Worm (Caenorhabditis elegans) whole organism, L4 larva: ENCODE data around the gene npr-15.
A peak's percentile ranks its signal among the peaks of the same experiment; 100 is the strongest.

ENCODE experiments used
- D1046.2 ChIP-seq: fragments of 200-800 bp; sonication (Bioruptor generic); IDR thresholded peaks from 2 replicates; pipeline ENCODE4 v1.3.6; 2022; ENCODE audit warnings: missing genetic modification characterization, missing compliant biosample characterization
- F37D6.2 ChIP-seq: sonication (generic microtip); optimal IDR thresholded peaks from 2 replicates; lab custom pipeline; 2016; ENCODE audit warnings: mild to moderate bottlenecking, missing genetic modification characterization, missing compliant biosample characterization
- T26A8.4 ChIP-seq: fragments of 200-800 bp; sonication (Bioruptor generic); IDR thresholded peaks from 2 replicates; pipeline ENCODE4 v1.3.6; 2022; ENCODE audit warnings: missing genetic modification characterization, missing compliant biosample characterization
- Y105C5A.15 ChIP-seq: fragments of 200-800 bp; sonication (Bioruptor generic); IDR thresholded peaks from 2 replicates; pipeline ENCODE4 v1.3.6; 2022; ENCODE audit warnings: missing genetic modification characterization, missing compliant biosample characterization
- Y48G9A.11 ChIP-seq: fragments of 200-800 bp; sonication (Bioruptor generic); IDR thresholded peaks from 2 replicates; pipeline ENCODE4 v1.3.6; 2022; ENCODE audit warnings: missing genetic modification reagents, missing genetic modification characterization, missing compliant biosample characterization
- ZK546.5 ChIP-seq, 2 experiments: sonication (generic microtip); optimal IDR thresholded peaks; 2 replicates each; lab custom pipeline; 2017; ENCODE audit warnings: missing biosample characterization in 2 of 2, missing genetic modification characterization in 2 of 2
- aha-1 ChIP-seq: fragments of 150-350 bp; peaks from one replicate; lab custom pipeline; 2014; ENCODE audit warnings: missing biosample characterization, missing genetic modification characterization
- arid-1 ChIP-seq: fragments of 200-800 bp; sonication (Bioruptor generic); conservative IDR thresholded peaks from 2 replicates; pipeline ENCODE4 v1.3.6; 2022; ENCODE audit warnings: missing genetic modification reagents, missing genetic modification characterization, missing compliant biosample characterization
- daf-19 ChIP-seq: fragments of 200-800 bp; sonication (Bioruptor generic); conservative IDR thresholded peaks from 2 replicates; pipeline ENCODE4 v1.3.6; 2022; ENCODE audit warnings: missing genetic modification characterization, missing compliant biosample characterization
- daf-8 ChIP-seq: fragments of 200-800 bp; sonication (Bioruptor generic); IDR thresholded peaks from 2 replicates; pipeline ENCODE4 v1.3.6; 2022; ENCODE audit warnings: missing genetic modification characterization, missing compliant biosample characterization
- dmd-6 ChIP-seq: fragments of 200-800 bp; sonication (Bioruptor generic); IDR thresholded peaks from 2 replicates; pipeline ENCODE4 v1.3.6; 2022; ENCODE audit warnings: missing genetic modification reagents, missing genetic modification characterization, missing compliant biosample characterization
- dmd-8 ChIP-seq: fragments of 200-800 bp; sonication (Bioruptor generic); IDR thresholded peaks from 2 replicates; pipeline ENCODE4 v1.3.6; 2022; ENCODE audit warnings: missing genetic modification characterization, missing compliant biosample characterization
- dpl-1 ChIP-seq: fragments of 150-350 bp; optimal IDR thresholded peaks from 2 replicates; lab custom pipeline; 2014; ENCODE audit warnings: missing biosample characterization, missing genetic modification reagents, missing genetic modification characterization
- duxl-1 ChIP-seq: sonication (generic microtip); optimal IDR thresholded peaks from 2 replicates; lab custom pipeline; 2016; ENCODE audit warnings: mild to moderate bottlenecking, missing genetic modification characterization, moderate library complexity, missing compliant biosample characterization; ENCODE audit not compliant: poor library complexity
- dve-1 ChIP-seq: sonication (generic microtip); optimal IDR thresholded peaks from 2 replicates; lab custom pipeline; 2017; ENCODE audit warnings: antibody characterized with exemption, mild to moderate bottlenecking, missing genetic modification characterization, missing compliant biosample characterization; ENCODE audit not compliant: insufficient read depth
- egl-27 ChIP-seq: sonication (generic microtip); optimal IDR thresholded peaks from 3 replicates; lab custom pipeline; 2017; ENCODE audit warnings: missing biosample characterization, missing genetic modification reagents, missing genetic modification characterization
- egl-43 ChIP-seq: fragments of 200-800 bp; sonication (Bioruptor generic); IDR thresholded peaks from 2 replicates; pipeline ENCODE4 v1.3.6; 2022; ENCODE audit warnings: missing genetic modification reagents, missing genetic modification characterization, missing compliant biosample characterization
- fos-1 ChIP-seq: fragments of 150-350 bp; optimal IDR thresholded peaks from 2 replicates; lab custom pipeline; 2014; ENCODE audit warnings: missing biosample characterization, missing genetic modification characterization
- hlh-30 ChIP-seq: sonication (generic microtip); optimal IDR thresholded peaks from 2 replicates; lab custom pipeline; 2017; ENCODE audit warnings: antibody characterized with exemption, mild to moderate bottlenecking, missing genetic modification characterization, missing compliant biosample characterization; ENCODE audit not compliant: insufficient read depth
- hmg-1.1 ChIP-seq: fragments of 200-800 bp; sonication (Bioruptor generic); IDR thresholded peaks from 2 replicates; pipeline ENCODE4 v1.3.6; 2022; ENCODE audit warnings: missing genetic modification reagents, missing genetic modification characterization, missing compliant biosample characterization
- lin-13 ChIP-seq: fragments of 150-350 bp; optimal IDR thresholded peaks from 2 replicates; lab custom pipeline; 2014; ENCODE audit warnings: missing biosample characterization, missing genetic modification reagents, missing genetic modification characterization
- lin-15B ChIP-seq: fragments of 150-350 bp; sonication (generic microtip); optimal IDR thresholded peaks from 3 replicates; lab custom pipeline; 2014; ENCODE audit warnings: missing biosample characterization, missing genetic modification characterization
- lin-38 ChIP-seq: fragments of 200-800 bp; sonication (Bioruptor generic); IDR thresholded peaks from 2 replicates; pipeline ENCODE4 v1.3.6; 2022; ENCODE audit warnings: missing genetic modification reagents, missing genetic modification characterization, missing compliant biosample characterization
- lin-39 ChIP-seq: fragments of 150-350 bp; optimal IDR thresholded peaks from 2 replicates; lab custom pipeline; 2014; ENCODE audit warnings: missing biosample characterization, missing genetic modification reagents, missing genetic modification characterization
- lsy-2 ChIP-seq, 2 experiments: fragments of 150-350 bp in 1 of 2; sonication (generic microtip) in 1 of 2; optimal IDR thresholded peaks; 2 replicates each; lab custom pipeline; 2014 to 2017; ENCODE audit warnings: missing biosample characterization in 2 of 2, missing genetic modification characterization in 2 of 2
- madf-5 ChIP-seq, 2 experiments: fragments of 200-800 bp; sonication (Bioruptor generic); IDR thresholded peaks; 2 replicates each; pipeline ENCODE4 v1.3.6; 2022; ENCODE audit warnings: missing compliant biosample characterization in 2 of 2, missing genetic modification characterization in 2 of 2
- madf-9 ChIP-seq: fragments of 200-800 bp; sonication (Bioruptor generic); conservative IDR thresholded peaks from 2 replicates; pipeline ENCODE4 v1.3.6; 2022; ENCODE audit warnings: missing genetic modification reagents, missing genetic modification characterization, missing compliant biosample characterization
- mdt-29 ChIP-seq: fragments of 200-800 bp; sonication (Bioruptor generic); IDR thresholded peaks from 2 replicates; pipeline ENCODE4 v1.3.6; 2022; ENCODE audit warnings: missing genetic modification reagents, missing genetic modification characterization, missing compliant biosample characterization
- mep-1 ChIP-seq: fragments of 150-350 bp; sonication (generic microtip); optimal IDR thresholded peaks from 3 replicates; lab custom pipeline; 2014; ENCODE audit warnings: missing biosample characterization, missing genetic modification characterization
- mes-2 ChIP-seq: sonication (generic microtip); optimal IDR thresholded peaks from 2 replicates; lab custom pipeline; 2016; ENCODE audit warnings: missing genotype, mild to moderate bottlenecking, missing genetic modification characterization, missing compliant biosample characterization; ENCODE audit not compliant: poor library complexity, severe bottlenecking
- nhr-11 ChIP-seq: fragments of 150-350 bp; optimal IDR thresholded peaks from 2 replicates; lab custom pipeline; 2014; ENCODE audit warnings: missing biosample characterization, missing genetic modification characterization
- nhr-25 ChIP-seq: sonication (generic microtip); optimal IDR thresholded peaks from 2 replicates; lab custom pipeline; 2017; ENCODE audit warnings: missing genetic modification characterization, mild to moderate bottlenecking, missing compliant biosample characterization, antibody characterized with exemption, moderate library complexity, borderline replicate concordance; ENCODE audit not compliant: insufficient read depth
- nhr-28 ChIP-seq: fragments of 150-350 bp; optimal IDR thresholded peaks from 2 replicates; lab custom pipeline; 2014; ENCODE audit warnings: missing biosample characterization, missing genetic modification characterization
- nhr-42 ChIP-seq: fragments of 200-800 bp; sonication (Bioruptor generic); IDR thresholded peaks from 2 replicates; pipeline ENCODE4 v1.3.6; 2022; ENCODE audit warnings: missing genetic modification characterization, missing compliant biosample characterization
- nhr-6 ChIP-seq: fragments of 150-350 bp; optimal IDR thresholded peaks from 2 replicates; lab custom pipeline; 2014; ENCODE audit warnings: missing biosample characterization, missing genetic modification characterization
- php-3 ChIP-seq: fragments of 200-800 bp; sonication (Bioruptor generic); IDR thresholded peaks from 2 replicates; pipeline ENCODE4 v1.3.6; 2022; ENCODE audit warnings: missing genetic modification reagents, missing genetic modification characterization, missing compliant biosample characterization
- sdz-12 ChIP-seq: fragments of 200-800 bp; sonication (Bioruptor generic); optimal IDR thresholded peaks from 2 replicates; lab custom pipeline; 2018; ENCODE audit warnings: mild to moderate bottlenecking, missing genetic modification characterization, missing compliant biosample characterization
- skn-1 ChIP-seq: fragments of 150-350 bp; optimal IDR thresholded peaks from 2 replicates; lab custom pipeline; 2014; ENCODE audit warnings: missing biosample characterization, missing genetic modification characterization
- snpc-4 ChIP-seq: fragments of 150-350 bp; optimal IDR thresholded peaks from 2 replicates; lab custom pipeline; 2014; ENCODE audit warnings: missing biosample characterization, missing genetic modification characterization
- spr-3 ChIP-seq: fragments of 200-800 bp; sonication (Bioruptor generic); optimal IDR thresholded peaks from 2 replicates; lab custom pipeline; 2018; ENCODE audit warnings: mild to moderate bottlenecking, missing genetic modification characterization, missing compliant biosample characterization
- unc-130 ChIP-seq: sonication (generic microtip); optimal IDR thresholded peaks from 2 replicates; lab custom pipeline; 2016; ENCODE audit warnings: missing genetic modification reagents, missing genetic modification characterization, missing compliant biosample characterization
- unc-62 ChIP-seq, 3 experiments: fragments of 150-350 bp in 1 of 3; sonication (generic microtip); optimal IDR thresholded peaks in 2 of 3; peaks in 1 of 3; 1 replicate in 1 of 3; 2 replicates in 2 of 3; lab custom pipeline; 2014 to 2017; ENCODE audit warnings: missing biosample characterization in 3 of 3, missing genetic modification characterization in 3 of 3, missing genetic modification reagents in 3 of 3, missing genotype in 1 of 3
- zag-1 ChIP-seq: fragments of 150-350 bp; optimal IDR thresholded peaks from 2 replicates; lab custom pipeline; 2014; ENCODE audit warnings: missing biosample characterization, missing genetic modification characterization
- zfp-3 ChIP-seq: fragments of 200-800 bp; sonication (Bioruptor generic); conservative IDR thresholded peaks from 2 replicates; pipeline ENCODE4 v1.3.6; 2022; ENCODE audit warnings: missing genetic modification reagents, missing genetic modification characterization, missing compliant biosample characterization
- zip-2 ChIP-seq: fragments of 150-350 bp; optimal IDR thresholded peaks from 2 replicates; lab custom pipeline; 2014; ENCODE audit warnings: missing biosample characterization, missing genetic modification characterization
- ztf-11 ChIP-seq: fragments of 150-350 bp; optimal IDR thresholded peaks from 2 replicates; lab custom pipeline; 2014; ENCODE audit warnings: missing biosample characterization, missing genetic modification characterization

Gene npr-15

ce11 chrIII:3670984-3671383 is 23.5 kb downstream of the npr-15 start:
- no peak for TF ChIP-seq spr-3 (GFP tag; lab: Kevin White, UChicago)
- no peak for TF ChIP-seq php-3
- TF ChIP-seq dpl-1 (GFP tag; lab: Kevin White, UChicago), result no peak
- TF ChIP-seq zag-1, result no peak
- TF ChIP-seq hmg-1.1 (GFP tag; lab: Robert Waterston, UW), result 0 out of 2 replicates have a peak, but pooled peaks have one; percentile 8
- TF ChIP-seq fos-1 (tag; lab: Kevin White, UChicago), result no peak
- TF ChIP-seq egl-27, result no peak
- peak; percentile 32 for TF ChIP-seq nhr-11 (tag; lab: Kevin White, UChicago)
- no peak for TF ChIP-seq zip-2 (tag; lab: Kevin White, UChicago)
- TF ChIP-seq D1046.2 (GFP tag; lab: Robert Waterston, UW), result no peak
- TF ChIP-seq arid-1 (GFP tag; lab: Robert Waterston, UW), result no peak
- TF ChIP-seq T26A8.4 (GFP tag; lab: Robert Waterston, UW), result no peak
- no peak for TF ChIP-seq zfp-3 (GFP tag; lab: Robert Waterston, UW)
- TF ChIP-seq nhr-25 (tag; lab: Kevin White, UChicago), result no peak
- TF ChIP-seq sdz-12, result no peak
- TF ChIP-seq daf-8 (GFP tag; lab: Robert Waterston, UW), result no peak
- TF ChIP-seq snpc-4 (tag; lab: Kevin White, UChicago), result no peak
- TF ChIP-seq hlh-30 (tag; lab: Kevin White, UChicago), result no peak
- peak in 1 of 2 experiments; percentile 36 for TF ChIP-seq lsy-2 (tag; optimal IDR thresholded peaks at IDR 0.05; lab: Kevin White, UChicago)
- no peak for TF ChIP-seq Y48G9A.11 (GFP tag; lab: Robert Waterston, UW)
- no peak for TF ChIP-seq mdt-29
- TF ChIP-seq Y105C5A.15 (GFP tag; lab: Robert Waterston, UW), result no peak
- no peak for TF ChIP-seq lin-39 (tag; lab: Kevin White, UChicago)
- no peak for TF ChIP-seq ztf-11 (tag; lab: Kevin White, UChicago)

ce11 chrIII:3670336-3670735 is 24.1 kb downstream of the npr-15 start, which contains the start of gene C46F11.6:
Gene C46F11.6 (minus strand): TSS chrIII:3670436.
- TF ChIP-seq arid-1 (GFP tag; lab: Robert Waterston, UW), result no peak
- TF ChIP-seq unc-62 (GFP tag; optimal IDR thresholded peaks at IDR 0.05 in 1 of 2; lab: Kevin White, UChicago), result peak in 1 of 2 experiments; percentile 58
- no peak for TF ChIP-seq unc-62 (tag; optimal IDR thresholded peaks at IDR 0.05; lab: Kevin White, UChicago)
- no peak for TF ChIP-seq dmd-8

- TF ChIP-seq hmg-1.1 (GFP tag; lab: Robert Waterston, UW) (peak; percentile 50; the same call in 1 of the 2 replicates), mes-2 (peak; percentile 87), aha-1 (peak; percentile 49), daf-19 (GFP tag; lab: Robert Waterston, UW) (0 out of 2 replicates have a peak, but pooled peaks have one; percentile 71), F37D6.2 (tag; lab: Kevin White, UChicago) (no peak), duxl-1 (tag; lab: Kevin White, UChicago) (peak; percentile 62), dmd-6 (no peak), dve-1 (tag; lab: Kevin White, UChicago) (peak; percentile 40), skn-1 (tag; lab: Kevin White, UChicago) (no peak), madf-9 (no peak), arid-1 (GFP tag; lab: Robert Waterston, UW) (peak; percentile 36; the same call in 1 of the 2 replicates), lin-15B (tag; lab: Kevin White, UChicago) (no peak), lin-39 (tag; lab: Kevin White, UChicago) (no peak), nhr-28 (tag; lab: Kevin White, UChicago) (peak; percentile 92), madf-5 (GFP tag; IDR thresholded peaks at IDR 0.05; lab: Robert Waterston, UW) (no peak), lin-13 (GFP tag; lab: Kevin White, UChicago) (peak; percentile 45), D1046.2 (GFP tag; lab: Robert Waterston, UW) (no peak), ZK546.5 (tag; optimal IDR thresholded peaks at IDR 0.05; lab: Kevin White, UChicago) (no peak), dpl-1 (GFP tag; lab: Kevin White, UChicago) (peak; percentile 43), egl-43 (GFP tag; lab: Robert Waterston, UW) (no peak), mep-1 (tag; lab: Kevin White, UChicago) (peak; percentile 66), nhr-42 (GFP tag; lab: Robert Waterston, UW) (no peak), sdz-12 (no peak), lin-38 (GFP tag; lab: Robert Waterston, UW) (peak; percentile 48), lsy-2 (tag; optimal IDR thresholded peaks at IDR 0.05; lab: Kevin White, UChicago) (peak; percentile 5 to 67), unc-130 (GFP tag; lab: Kevin White, UChicago) (peak; percentile 14), hlh-30 (tag; lab: Kevin White, UChicago) (peak; percentile 67), nhr-6 (peak; percentile 15)
Observed at ce11 chrIII:3664224-3664623, 30.2 kb downstream of the npr-15 start, which contains the start of gene C46F11.4. Gene C46F11.4 (minus strand): TSS chrIII:3664304.
